Fruit fly (Drosophila melanogaster) whole organism, embryonic: Measurements from ENCODE around the gene sesB.

Source experiments
- Adf1 ChIP-seq: fragments of 200-800 bp; sonication (Bioruptor generic); IDR thresholded peaks from 2 replicates; pipeline ENCODE4 v1.3.6; 2022; ENCODE audit warnings: missing biosample characterization, missing genetic modification characterization
- Aef1 ChIP-seq: fragments of 200-800 bp; sonication (Bioruptor generic); IDR thresholded peaks from 3 replicates; pipeline ENCODE4 v1.3.6; 2022; ENCODE audit warnings: missing biosample characterization, missing genetic modification characterization
- Atf-2 ChIP-seq: fragments of 200-800 bp; sonication (Bioruptor generic); optimal IDR thresholded peaks from 2 replicates; lab custom pipeline; 2016; ENCODE audit warnings: missing biosample characterization, missing genetic modification characterization
- Bdp1 ChIP-seq: fragments of 200-800 bp; sonication (Bioruptor generic); optimal IDR thresholded peaks from 3 replicates; lab custom pipeline; 2016; ENCODE audit warnings: missing biosample characterization, missing genetic modification characterization
- CG11085 ChIP-seq: fragments of 200-800 bp; sonication (Bioruptor generic); IDR thresholded peaks from 2 replicates; pipeline ENCODE4 v1.3.6; 2022; ENCODE audit warnings: missing biosample characterization, missing genetic modification characterization
- CG11723 ChIP-seq: fragments of 200-800 bp; sonication (Bioruptor generic); optimal IDR thresholded peaks from 2 replicates; lab custom pipeline; 2017; ENCODE audit warnings: missing biosample characterization, mild to moderate bottlenecking, missing genetic modification characterization
- CG12071 ChIP-seq: fragments of 200-800 bp; sonication (Bioruptor generic); optimal IDR thresholded peaks from 3 replicates; lab custom pipeline; 2018; ENCODE audit warnings: missing biosample characterization, mild to moderate bottlenecking, missing genetic modification characterization
- CG12942 ChIP-seq: fragments of 200-800 bp; sonication (Bioruptor generic); optimal IDR thresholded peaks from 3 replicates; lab custom pipeline; 2016; ENCODE audit warnings: missing biosample characterization, missing genetic modification characterization
- CG14014 ChIP-seq: fragments of 200-800 bp; sonication (Bioruptor generic); IDR thresholded peaks from 2 replicates; pipeline ENCODE4 v1.3.6; 2022; ENCODE audit warnings: missing biosample characterization, missing genetic modification characterization
- CG14965 ChIP-seq: fragments of 200-800 bp; sonication (Bioruptor generic); optimal IDR thresholded peaks from 2 replicates; lab custom pipeline; 2016; ENCODE audit warnings: missing biosample characterization, missing genetic modification characterization, borderline replicate concordance
- CG15073 ChIP-seq: fragments of 200-800 bp; sonication (Bioruptor generic); optimal IDR thresholded peaks from 2 replicates; lab custom pipeline; 2016; ENCODE audit warnings: missing biosample characterization, missing genetic modification characterization
- CG15601 ChIP-seq: fragments of 200-800 bp; sonication (Bioruptor generic); optimal IDR thresholded peaks from 3 replicates; lab custom pipeline; 2019; ENCODE audit warnings: missing biosample characterization, mild to moderate bottlenecking, missing genetic modification characterization, moderate library complexity
- CG16863 ChIP-seq: fragments of 200-800 bp; sonication (Bioruptor generic); optimal IDR thresholded peaks from 3 replicates; lab custom pipeline; 2016; ENCODE audit warnings: missing biosample characterization, missing genetic modification characterization
- CG17328 ChIP-seq: fragments of 200-800 bp; sonication (Bioruptor generic); IDR thresholded peaks from 2 replicates; pipeline ENCODE4 v1.3.6; 2022; ENCODE audit warnings: missing biosample characterization, missing genetic modification characterization
- CG17612 ChIP-seq: fragments of 200-800 bp; sonication (Bioruptor generic); IDR thresholded peaks from 2 replicates; pipeline ENCODE4 v1.3.6; 2022; ENCODE audit warnings: missing biosample characterization, missing genetic modification characterization
- CG18599 ChIP-seq: fragments of 200-800 bp; sonication (Bioruptor generic); optimal IDR thresholded peaks from 3 replicates; lab custom pipeline; 2017; ENCODE audit warnings: missing biosample characterization, missing genetic modification characterization, mild to moderate bottlenecking, moderate library complexity, missing genetic modification reagents
- CG2116 ChIP-seq: fragments of 200-800 bp; sonication (Bioruptor generic); optimal IDR thresholded peaks from 3 replicates; lab custom pipeline; 2018; ENCODE audit warnings: missing biosample characterization, mild to moderate bottlenecking, missing genetic modification characterization
- CG4282 ChIP-seq: fragments of 200-800 bp; sonication (Bioruptor generic); optimal IDR thresholded peaks from 2 replicates; lab custom pipeline; 2016; ENCODE audit warnings: missing biosample characterization, missing genetic modification characterization
- CG4820 ChIP-seq: fragments of 200-800 bp; sonication (Bioruptor generic); optimal IDR thresholded peaks from 3 replicates; lab custom pipeline; 2016; ENCODE audit warnings: missing biosample characterization, missing genetic modification characterization
- CG6813 ChIP-seq: fragments of 200-800 bp; sonication (Bioruptor generic); optimal IDR thresholded peaks from 2 replicates; lab custom pipeline; 2017; ENCODE audit warnings: missing biosample characterization, missing genetic modification characterization, mild to moderate bottlenecking, moderate library complexity, missing genetic modification reagents
- CG7745 ChIP-seq: fragments of 200-800 bp; sonication (Bioruptor generic); optimal IDR thresholded peaks from 2 replicates; lab custom pipeline; 2018; ENCODE audit warnings: missing biosample characterization, mild to moderate bottlenecking, missing genetic modification characterization, moderate library complexity
- CG8089 ChIP-seq: fragments of 200-800 bp; sonication (Bioruptor generic); optimal IDR thresholded peaks from 3 replicates; lab custom pipeline; 2016; ENCODE audit warnings: missing biosample characterization, missing genetic modification characterization
- CG9727 ChIP-seq: fragments of 200-800 bp; sonication (Bioruptor generic); optimal IDR thresholded peaks from 3 replicates; lab custom pipeline; 2017; ENCODE audit warnings: missing biosample characterization, mild to moderate bottlenecking, missing genetic modification characterization
- D19B ChIP-seq: fragments of 200-800 bp; sonication (Bioruptor generic); optimal IDR thresholded peaks from 2 replicates; lab custom pipeline; 2017; ENCODE audit warnings: missing biosample characterization, mild to moderate bottlenecking, missing genetic modification characterization
- Elba2 ChIP-seq: fragments of 200-800 bp; sonication (Bioruptor generic); optimal IDR thresholded peaks from 3 replicates; lab custom pipeline; 2016; ENCODE audit warnings: missing biosample characterization, missing genetic modification characterization
- Fer2 ChIP-seq: fragments of 200-800 bp; sonication (Bioruptor generic); optimal IDR thresholded peaks from 2 replicates; lab custom pipeline; 2018; ENCODE audit warnings: missing biosample characterization, mild to moderate bottlenecking, missing genetic modification characterization, moderate library complexity
- HmgZ ChIP-seq: fragments of 200-800 bp; sonication (Bioruptor generic); optimal IDR thresholded peaks from 2 replicates; lab custom pipeline; 2018; ENCODE audit warnings: missing biosample characterization, mild to moderate bottlenecking, missing genetic modification characterization
- Lpt ChIP-seq: fragments of >200 bp; optimal IDR thresholded peaks from 2 replicates; lab custom pipeline; 2018; ENCODE audit warnings: missing biosample characterization, missing genetic modification characterization
- MESR4 ChIP-seq: fragments of 200-800 bp; sonication (Bioruptor generic); optimal IDR thresholded peaks from 2 replicates; lab custom pipeline; 2018; ENCODE audit warnings: missing biosample characterization, mild to moderate bottlenecking, missing genetic modification characterization, moderate library complexity
- Max ChIP-seq: fragments of 200-800 bp; sonication (Bioruptor generic); optimal IDR thresholded peaks from 2 replicates; lab custom pipeline; 2016; ENCODE audit warnings: missing biosample characterization, mild to moderate bottlenecking, missing genetic modification characterization
- Oli ChIP-seq: fragments of 200-800 bp; sonication (Bioruptor generic); optimal IDR thresholded peaks from 2 replicates; lab custom pipeline; 2018; ENCODE audit warnings: missing biosample characterization, mild to moderate bottlenecking, missing genetic modification characterization, moderate library complexity
- Opbp ChIP-seq: fragments of 200-800 bp; sonication (Bioruptor generic); IDR thresholded peaks from 3 replicates; pipeline ENCODE4 v1.3.6; 2022; ENCODE audit warnings: missing biosample characterization, missing genetic modification characterization; ENCODE audit not compliant: partially characterized antibody
- Sox100B ChIP-seq: fragments of 200-800 bp; sonication (Bioruptor generic); optimal IDR thresholded peaks from 3 replicates; lab custom pipeline; 2018; ENCODE audit warnings: missing biosample characterization, mild to moderate bottlenecking, missing genetic modification characterization
- Ssrp ChIP-seq: fragments of 200-800 bp; sonication (Bioruptor generic); optimal IDR thresholded peaks from 2 replicates; lab custom pipeline; 2018; ENCODE audit warnings: missing biosample characterization, mild to moderate bottlenecking, missing genetic modification characterization, moderate library complexity
- Stat92E ChIP-seq, 3 experiments: fragments of >200 bp in 2 of 3; fragments of 200-800 bp in 1 of 3; sonication (Bioruptor generic) in 1 of 3; optimal IDR thresholded peaks; 2 replicates each; lab custom pipeline; 2017 to 2019; ENCODE audit warnings: missing biosample characterization in 3 of 3, missing genetic modification characterization in 3 of 3, mild to moderate bottlenecking in 1 of 3, moderate library complexity in 1 of 3
- Vsx1 ChIP-seq: fragments of 200-800 bp; sonication (Bioruptor generic); optimal IDR thresholded peaks from 2 replicates; lab custom pipeline; 2017; ENCODE audit warnings: missing biosample characterization, mild to moderate bottlenecking, missing genetic modification characterization, missing genetic modification reagents
- Xrp1 ChIP-seq: fragments of 200-800 bp; sonication (Bioruptor generic); IDR thresholded peaks from 2 replicates; pipeline ENCODE4 v1.3.6; 2022; ENCODE audit warnings: missing biosample characterization, missing genetic modification characterization
- YL-1 ChIP-seq: fragments of 200-800 bp; sonication (Bioruptor generic); optimal IDR thresholded peaks from 3 replicates; lab custom pipeline; 2017; ENCODE audit warnings: missing biosample characterization, mild to moderate bottlenecking, missing genetic modification characterization
- da ChIP-seq: fragments of 200-800 bp; sonication (Bioruptor generic); optimal IDR thresholded peaks from 2 replicates; lab custom pipeline; 2016; ENCODE audit warnings: missing biosample characterization, missing genetic modification characterization
- exex ChIP-seq: fragments of 200-800 bp; sonication (Bioruptor generic); optimal IDR thresholded peaks from 4 replicates; lab custom pipeline; 2018; ENCODE audit warnings: missing biosample characterization, mild to moderate bottlenecking, missing genetic modification characterization, moderate library complexity
- gro ChIP-seq: fragments of 200-800 bp; sonication (Bioruptor generic); optimal IDR thresholded peaks from 2 replicates; lab custom pipeline; 2016; ENCODE audit warnings: missing biosample characterization, missing genetic modification characterization
- h ChIP-seq: fragments of >200 bp; optimal IDR thresholded peaks from 2 replicates; lab custom pipeline; 2017
- jumu ChIP-seq: fragments of 200-800 bp; sonication (Bioruptor generic); optimal IDR thresholded peaks from 3 replicates; lab custom pipeline; 2016; ENCODE audit warnings: missing biosample characterization, missing genetic modification characterization
- nom ChIP-seq: fragments of 200-800 bp; sonication (Bioruptor generic); optimal IDR thresholded peaks from 2 replicates; lab custom pipeline; 2017; ENCODE audit warnings: missing biosample characterization, missing genetic modification characterization, mild to moderate bottlenecking, moderate library complexity, missing genetic modification reagents
- pb ChIP-seq: fragments of 200-800 bp; sonication (Bioruptor generic); optimal IDR thresholded peaks from 3 replicates; lab custom pipeline; 2016; ENCODE audit warnings: missing biosample characterization, missing genetic modification characterization
- run ChIP-seq: fragments of 200-800 bp; sonication (Bioruptor generic); optimal IDR thresholded peaks from 3 replicates; lab custom pipeline; 2018; ENCODE audit warnings: missing biosample characterization, mild to moderate bottlenecking, missing genetic modification characterization
- sens ChIP-seq: fragments of 200-800 bp; sonication (Bioruptor generic); peaks from one replicate; lab custom pipeline; 2016; ENCODE audit warnings: missing biosample characterization, missing genetic modification characterization
- shn ChIP-seq: fragments of 200-800 bp; sonication (Bioruptor generic); optimal IDR thresholded peaks from 3 replicates; lab custom pipeline; 2016; ENCODE audit warnings: missing biosample characterization, missing genetic modification characterization
- sqz ChIP-seq: fragments of 200-800 bp; sonication (Bioruptor generic); optimal IDR thresholded peaks from 3 replicates; lab custom pipeline; 2018; ENCODE audit warnings: missing biosample characterization, mild to moderate bottlenecking, missing genetic modification characterization
- tio ChIP-seq: fragments of 200-800 bp; sonication (Bioruptor generic); optimal IDR thresholded peaks from 2 replicates; lab custom pipeline; 2017; ENCODE audit warnings: missing biosample characterization, missing genetic modification characterization, inconsistent platforms

Gene sesB

dm6 chrX:10822678-10823440 is 36.1 kb upstream of the sesB start (continued):
- peak; percentile 33 for TF ChIP-seq Fer2 (tag; lab: Kevin White, UChicago)
- no peak for TF ChIP-seq CG14014 (GFP tag; lab: Robert Waterston, UW)
- no peak for TF ChIP-seq CG7745 (tag; lab: Kevin White, UChicago)
- TF ChIP-seq CG17612: no peak
- TF ChIP-seq CG11085 (GFP tag; lab: Robert Waterston, UW): no peak
- TF ChIP-seq CG9727: peak; percentile 90
- TF ChIP-seq gro (GFP tag; lab: Kevin White, UChicago): no peak
- peak; percentile 81 for TF ChIP-seq Oli
- TF ChIP-seq shn: peak; percentile 44
- TF ChIP-seq Bdp1 (GFP tag; lab: Kevin White, UChicago): peak; percentile 17
- TF ChIP-seq Elba2 (GFP tag; lab: Kevin White, UChicago): no peak
- TF ChIP-seq Aef1 (GFP tag; lab: Robert Waterston, UW): no peak
- TF ChIP-seq MESR4 (GFP tag; lab: Kevin White, UChicago): no peak
- TF ChIP-seq Opbp (GFP tag; lab: Robert Waterston, UW): no peak
- no peak for TF ChIP-seq CG11723
- peak; percentile 33 for TF ChIP-seq CG6813 (GFP tag; lab: Kevin White, UChicago)
- TF ChIP-seq tio (GFP tag; lab: Kevin White, UChicago): peak; percentile 47
- no peak for TF ChIP-seq CG14965 (GFP tag; lab: Kevin White, UChicago)
- peak; percentile 55 for TF ChIP-seq CG4820
- peak; percentile 26 for TF ChIP-seq run (tag; lab: Kevin White, UChicago)
- no peak for TF ChIP-seq CG15073
- peak; percentile 33 for TF ChIP-seq Vsx1
- TF ChIP-seq Max (GFP tag; lab: Kevin White, UChicago): peak; percentile 30
- no peak for TF ChIP-seq h (lab: Kevin White, UChicago)
- no peak for TF ChIP-seq Lpt (GFP tag; lab: Kevin White, UChicago)
- no peak for TF ChIP-seq YL-1 (GFP tag; lab: Kevin White, UChicago)
- peak; percentile 95 for TF ChIP-seq sens (GFP tag; lab: Kevin White, UChicago)
- TF ChIP-seq HmgZ (tag; lab: Kevin White, UChicago): peak; percentile 57
- no peak for TF ChIP-seq da
- peak; percentile 86 for TF ChIP-seq CG18599
- peak; percentile 78 for TF ChIP-seq Xrp1 (GFP tag; lab: Robert Waterston, UW)
- TF ChIP-seq CG12071: peak; percentile 34
- TF ChIP-seq Stat92E (GFP tag; optimal IDR thresholded peaks at IDR 0.05; lab: Kevin White, UChicago): no peak
- peak; percentile 13 for TF ChIP-seq Atf-2 (GFP tag; lab: Kevin White, UChicago)
- peak; percentile 80 for TF ChIP-seq Ssrp
- peak; percentile 82 for TF ChIP-seq Sox100B
- peak; percentile 72 for TF ChIP-seq CG17328 (GFP tag; lab: Robert Waterston, UW)
- peak; percentile 58 for TF ChIP-seq sqz (GFP tag; lab: Kevin White, UChicago)
- peak; percentile 13 for TF ChIP-seq exex (tag; lab: Kevin White, UChicago)
- no peak for TF ChIP-seq D19B (GFP tag; lab: Kevin White, UChicago)
- TF ChIP-seq Adf1 (GFP tag; lab: Robert Waterston, UW): peak; percentile 89
- no peak for TF ChIP-seq CG2116 (GFP tag; lab: Kevin White, UChicago)
- TF ChIP-seq nom: no peak
- peak; percentile 36 for TF ChIP-seq CG16863 (GFP tag; lab: Kevin White, UChicago)
- peak; percentile 32 for TF ChIP-seq jumu
- no peak for TF ChIP-seq pb (GFP tag; lab: Kevin White, UChicago)
- TF ChIP-seq CG12942 (GFP tag; lab: Kevin White, UChicago): peak; percentile 30
- TF ChIP-seq CG4282 (GFP tag; lab: Kevin White, UChicago): no peak
- peak; percentile 62 for TF ChIP-seq CG15601 (tag; lab: Kevin White, UChicago)
- no peak for TF ChIP-seq CG8089 (GFP tag; lab: Kevin White, UChicago)
